Fruit fly (Drosophila melanogaster): ENCODE measurements around the gene Ir75c.
A peak's percentile ranks its signal among the peaks of the same experiment; 100 is the strongest.

DNA sequence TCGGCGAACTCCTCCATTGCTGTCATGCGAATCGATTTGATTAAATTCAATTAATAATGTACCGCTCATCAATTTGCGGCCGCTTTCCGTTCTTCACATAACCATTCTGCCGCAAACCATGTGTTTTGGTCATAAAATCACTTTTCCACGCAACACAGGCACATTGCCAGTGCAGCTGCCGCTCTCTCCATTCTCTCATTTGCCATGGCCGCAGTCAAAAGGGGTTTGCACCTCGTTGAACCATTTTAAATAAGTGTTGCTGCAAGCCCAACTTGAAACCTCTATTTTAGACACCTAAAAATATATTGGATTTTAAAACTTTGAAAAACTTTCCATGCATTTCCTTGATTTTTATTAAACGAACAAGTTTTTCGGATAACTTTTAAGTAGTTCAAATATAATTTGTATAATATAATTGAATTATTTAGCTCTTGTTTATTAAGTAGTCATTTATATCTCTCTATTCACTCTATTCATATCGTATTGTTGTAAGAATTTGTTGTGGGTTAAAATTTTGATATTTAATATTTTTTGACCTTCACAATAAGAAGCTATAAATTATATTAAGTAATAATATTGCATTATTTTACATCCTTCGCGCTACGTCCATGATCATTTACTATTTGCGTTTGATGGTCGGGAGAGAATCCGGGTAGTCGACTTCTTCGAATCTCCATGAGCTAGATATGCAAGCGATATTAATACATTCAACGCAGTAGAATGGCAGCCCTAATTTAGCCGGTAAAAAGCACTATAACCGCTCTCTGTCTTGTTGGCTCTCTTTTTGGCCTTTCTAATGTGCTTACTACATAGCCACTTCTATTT is 34.2 kb upstream of the Ir75c start, which contains the start of gene CG5535:
- TF ChIP-seq Oli (tag; optimal IDR thresholded peaks at IDR 0.05) (peak; percentile 89), pnt (GFP tag; optimal IDR thresholded peaks at IDR 0.05) (peak; percentile 42), pros (GFP tag; optimal IDR thresholded peaks at IDR 0.05) (peak; percentile 63)

Measured in whole organism, embryonic.